Fruit fly (Drosophila melanogaster) whole organism, adult: Measurements from ENCODE around the gene Cip4.

Experiments used
- CG11617 ChIP-seq: fragments of 200-800 bp; sonication (Bioruptor generic); optimal IDR thresholded peaks from 2 replicates; lab custom pipeline; 2017; ENCODE audit warnings: mild to moderate bottlenecking, missing biosample characterization, missing genetic modification reagents, missing genetic modification characterization
- CG12768 ChIP-seq: fragments of 200-800 bp; sonication (Bioruptor generic); optimal IDR thresholded peaks from 2 replicates; lab custom pipeline; 2017; ENCODE audit warnings: missing biosample characterization, missing genetic modification characterization, mild to moderate bottlenecking, moderate library complexity, missing genetic modification reagents
- CG14711 ChIP-seq: fragments of 200-800 bp; sonication (Bioruptor generic); optimal IDR thresholded peaks from 2 replicates; lab custom pipeline; 2018; ENCODE audit warnings: missing biosample characterization, mild to moderate bottlenecking, missing genetic modification characterization, moderate library complexity
- CG1620 ChIP-seq: fragments of 200-800 bp; sonication (Bioruptor generic); optimal IDR thresholded peaks from 2 replicates; lab custom pipeline; 2016; ENCODE audit warnings: missing biosample characterization, missing genetic modification characterization
- CG33017 ChIP-seq: fragments of 200-800 bp; sonication (Bioruptor generic); optimal IDR thresholded peaks from 2 replicates; lab custom pipeline; 2018; ENCODE audit warnings: missing biosample characterization, mild to moderate bottlenecking, missing genetic modification characterization, moderate library complexity
- CG5204 ChIP-seq: fragments of 200-800 bp; sonication (Bioruptor generic); optimal IDR thresholded peaks from 2 replicates; lab custom pipeline; 2016; ENCODE audit warnings: missing biosample characterization, missing genetic modification characterization
- CG7045 ChIP-seq: fragments of 200-800 bp; sonication (Bioruptor generic); optimal IDR thresholded peaks from 2 replicates; lab custom pipeline; 2017; ENCODE audit warnings: missing biosample characterization, mild to moderate bottlenecking, missing genetic modification characterization
- CG7101 ChIP-seq: fragments of 200-800 bp; sonication (Bioruptor generic); optimal IDR thresholded peaks from 2 replicates; lab custom pipeline; 2018; ENCODE audit warnings: missing biosample characterization, mild to moderate bottlenecking, missing genetic modification characterization, moderate library complexity
- Clk ChIP-seq: fragments of 200-800 bp; sonication (Bioruptor generic); optimal IDR thresholded peaks from 2 replicates; lab custom pipeline; 2017; ENCODE audit warnings: missing biosample characterization, missing genetic modification characterization
- Crg-1 ChIP-seq: fragments of 200-800 bp; sonication (Bioruptor generic); optimal IDR thresholded peaks from 2 replicates; lab custom pipeline; 2016; ENCODE audit warnings: missing biosample characterization, missing genetic modification characterization
- Hr96 ChIP-seq: fragments of 200-800 bp; sonication (Bioruptor generic); optimal IDR thresholded peaks from 2 replicates; lab custom pipeline; 2016; ENCODE audit warnings: missing biosample characterization, missing genetic modification characterization
- Mnt ChIP-seq: fragments of 200-800 bp; sonication (Bioruptor generic); optimal IDR thresholded peaks from 2 replicates; lab custom pipeline; 2016; ENCODE audit warnings: missing biosample characterization, mild to moderate bottlenecking, missing genetic modification characterization
- bab1 ChIP-seq: fragments of 200-800 bp; sonication (Bioruptor generic); optimal IDR thresholded peaks from 3 replicates; lab custom pipeline; 2019; ENCODE audit warnings: missing biosample characterization, mild to moderate bottlenecking, missing genetic modification characterization, moderate library complexity
- cic ChIP-seq: fragments of 200-800 bp; sonication (Bioruptor generic); optimal IDR thresholded peaks from 2 replicates; lab custom pipeline; 2017; ENCODE audit warnings: missing biosample characterization, mild to moderate bottlenecking, missing genetic modification characterization, moderate library complexity
- cnc ChIP-seq, 2 experiments: fragments of >200 bp; optimal IDR thresholded peaks; 2 replicates each; lab custom pipeline; 2017
- kay ChIP-seq: fragments of 200-800 bp; sonication (Bioruptor generic); peaks from one replicate; lab custom pipeline; 2016; ENCODE audit warnings: missing biosample characterization, missing genetic modification characterization, borderline replicate concordance
- ovo ChIP-seq: fragments of 200-800 bp; sonication (Bioruptor generic); optimal IDR thresholded peaks from 2 replicates; lab custom pipeline; 2016; ENCODE audit warnings: missing biosample characterization, missing genetic modification characterization
- pad ChIP-seq: fragments of 200-800 bp; sonication (Bioruptor generic); optimal IDR thresholded peaks from 3 replicates; lab custom pipeline; 2017; ENCODE audit warnings: missing biosample characterization, missing genetic modification characterization, mild to moderate bottlenecking, moderate library complexity, missing genetic modification reagents
- tj ChIP-seq: fragments of 200-800 bp; sonication (Bioruptor generic); optimal IDR thresholded peaks from 3 replicates; lab custom pipeline; 2017; ENCODE audit warnings: missing biosample characterization, mild to moderate bottlenecking, missing genetic modification characterization, moderate library complexity
- toe ChIP-seq: fragments of 200-800 bp; sonication (Bioruptor generic); optimal IDR thresholded peaks from 2 replicates; lab custom pipeline; 2016; ENCODE audit warnings: missing biosample characterization, missing genetic modification characterization

Cip4 gene

dm6 chr3L:4401241-4401640 lies 37.3 kb upstream of the Cip4 start:
- TF ChIP-seq CG14711 (tag; lab: Kevin White, UChicago) (no peak), pad (no peak), bab1 (GFP tag; lab: Kevin White, UChicago) (no peak), cnc (optimal IDR thresholded peaks at IDR 0.05; lab: Kevin White, UChicago) (no peak), CG33017 (tag; lab: Kevin White, UChicago) (no peak), CG7045 (GFP tag; lab: Kevin White, UChicago) (no peak), CG12768 (GFP tag; lab: Kevin White, UChicago) (no peak), ovo (GFP tag; lab: Kevin White, UChicago) (no peak), CG5204 (GFP tag; lab: Kevin White, UChicago) (no peak), CG7101 (no peak), Hr96 (no peak), CG11617 (GFP tag; lab: Kevin White, UChicago) (no peak), cic (no peak), kay (GFP tag; lab: Kevin White, UChicago) (no peak), Clk (GFP tag; lab: Kevin White, UChicago) (no peak), Crg-1 (GFP tag; lab: Kevin White, UChicago) (no peak), Mnt (no peak)

dm6 chr3L:4399905-4400304 lies 36.0 kb upstream of the Cip4 start:
- no peak for TF ChIP-seq Crg-1 (GFP tag; lab: Kevin White, UChicago)
- TF ChIP-seq ovo (GFP tag; lab: Kevin White, UChicago): no peak
- TF ChIP-seq tj (GFP tag; lab: Kevin White, UChicago): no peak

- TF ChIP-seq CG11617 (GFP tag; lab: Kevin White, UChicago) (no peak), cic (no peak), ovo (GFP tag; lab: Kevin White, UChicago) (no peak), bab1 (GFP tag; lab: Kevin White, UChicago) (no peak), pad (no peak), cnc (optimal IDR thresholded peaks at IDR 0.05; lab: Kevin White, UChicago) (no peak), kay (GFP tag; lab: Kevin White, UChicago) (no peak), Crg-1 (GFP tag; lab: Kevin White, UChicago) (no peak), CG33017 (tag; lab: Kevin White, UChicago) (no peak), Clk (GFP tag; lab: Kevin White, UChicago) (no peak), CG5204 (GFP tag; lab: Kevin White, UChicago) (no peak)
Observed at dm6 chr3L:4397874-4398273, 34.0 kb upstream of the Cip4 start.

dm6 chr3L:4397137-4397536 lies 33.2 kb upstream of the Cip4 start:
- TF ChIP-seq cnc (optimal IDR thresholded peaks at IDR 0.05; lab: Kevin White, UChicago): no peak
- no peak for TF ChIP-seq CG1620 (GFP tag; lab: Kevin White, UChicago)
- no peak for TF ChIP-seq Clk (GFP tag; lab: Kevin White, UChicago)
- no peak for TF ChIP-seq pad
- TF ChIP-seq tj (GFP tag; lab: Kevin White, UChicago): no peak
- no peak for TF ChIP-seq Crg-1 (GFP tag; lab: Kevin White, UChicago)
- no peak for TF ChIP-seq cic
- no peak for TF ChIP-seq CG7101
- no peak for TF ChIP-seq CG7045 (GFP tag; lab: Kevin White, UChicago)
- no peak for TF ChIP-seq CG11617 (GFP tag; lab: Kevin White, UChicago)
- TF ChIP-seq CG12768 (GFP tag; lab: Kevin White, UChicago): no peak
- no peak for TF ChIP-seq kay (GFP tag; lab: Kevin White, UChicago)
- no peak for TF ChIP-seq ovo (GFP tag; lab: Kevin White, UChicago)

DNA sequence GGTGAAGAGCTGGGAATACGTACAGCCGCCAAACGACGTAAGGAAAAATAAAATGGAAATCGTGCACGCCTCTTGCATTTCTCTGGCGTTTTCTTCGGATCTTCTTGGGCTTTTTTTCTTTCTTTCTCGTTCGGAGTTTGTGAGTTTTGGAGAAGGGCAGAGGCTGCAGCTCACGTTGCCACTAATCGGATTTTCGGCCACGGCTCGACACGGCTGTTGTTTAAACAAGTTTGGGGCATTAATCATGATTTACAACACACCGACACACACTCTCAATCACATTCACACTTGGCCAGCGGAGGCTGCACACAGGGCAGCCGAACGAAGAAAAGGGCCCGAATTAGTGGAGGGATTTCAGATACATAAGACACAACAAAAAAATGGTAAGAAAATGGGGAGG lies 32.5 kb upstream of the Cip4 start:
- no peak for TF ChIP-seq CG14711 (tag; lab: Kevin White, UChicago)
- no peak for TF ChIP-seq CG7045 (GFP tag; lab: Kevin White, UChicago)
- no peak for TF ChIP-seq Crg-1 (GFP tag; lab: Kevin White, UChicago)
- TF ChIP-seq CG1620 (GFP tag; lab: Kevin White, UChicago): no peak
- TF ChIP-seq Clk (GFP tag; lab: Kevin White, UChicago): no peak
- no peak for TF ChIP-seq pad
- no peak for TF ChIP-seq CG33017 (tag; lab: Kevin White, UChicago)
- TF ChIP-seq toe (GFP tag; lab: Kevin White, UChicago): no peak
- TF ChIP-seq cnc (optimal IDR thresholded peaks at IDR 0.05; lab: Kevin White, UChicago): no peak
- TF ChIP-seq kay (GFP tag; lab: Kevin White, UChicago): no peak
- no peak for TF ChIP-seq ovo (GFP tag; lab: Kevin White, UChicago)
- no peak for TF ChIP-seq bab1 (GFP tag; lab: Kevin White, UChicago)
- TF ChIP-seq CG5204 (GFP tag; lab: Kevin White, UChicago): no peak
- no peak for TF ChIP-seq CG11617 (GFP tag; lab: Kevin White, UChicago)
- no peak for TF ChIP-seq Mnt
- TF ChIP-seq Hr96: no peak

DNA sequence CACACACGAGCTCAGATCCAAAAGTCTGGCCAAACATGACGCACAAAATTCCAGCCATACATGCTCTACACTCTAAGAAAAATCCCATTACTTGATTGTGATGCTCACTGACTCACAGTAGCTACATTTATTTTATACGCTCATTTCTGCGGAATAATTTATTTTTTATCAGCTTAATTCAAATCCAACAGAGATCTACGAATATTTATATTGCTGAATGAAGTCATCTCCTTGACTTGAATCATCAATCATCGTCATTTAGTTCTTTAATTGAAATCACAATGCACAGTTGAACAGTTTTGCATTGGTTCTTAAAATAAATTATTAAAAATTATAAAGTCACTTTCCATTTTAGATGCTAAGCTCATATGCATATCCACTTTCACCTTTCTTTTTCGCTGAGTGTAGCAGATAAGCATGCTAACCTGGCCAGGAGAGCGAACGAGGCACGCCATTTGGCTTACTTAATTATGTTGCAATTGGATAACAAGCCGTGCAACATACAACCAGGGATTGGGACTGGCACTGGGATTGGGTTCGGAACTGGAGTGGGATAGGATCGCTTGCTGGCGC lies 31.7 kb upstream of the Cip4 start:
- no peak for TF ChIP-seq cnc (optimal IDR thresholded peaks at IDR 0.05; lab: Kevin White, UChicago)
- no peak for TF ChIP-seq pad
- TF ChIP-seq Crg-1 (GFP tag; lab: Kevin White, UChicago): no peak
- TF ChIP-seq Clk (GFP tag; lab: Kevin White, UChicago): no peak
- TF ChIP-seq CG5204 (GFP tag; lab: Kevin White, UChicago): no peak
- TF ChIP-seq cic: no peak
- TF ChIP-seq bab1 (GFP tag; lab: Kevin White, UChicago): no peak
- no peak for TF ChIP-seq CG7045 (GFP tag; lab: Kevin White, UChicago)
- TF ChIP-seq Hr96: no peak
- TF ChIP-seq CG1620 (GFP tag; lab: Kevin White, UChicago): no peak
- TF ChIP-seq tj (GFP tag; lab: Kevin White, UChicago): no peak
- no peak for TF ChIP-seq CG11617 (GFP tag; lab: Kevin White, UChicago)
- no peak for TF ChIP-seq CG7101
- no peak for TF ChIP-seq CG12768 (GFP tag; lab: Kevin White, UChicago)
- TF ChIP-seq ovo (GFP tag; lab: Kevin White, UChicago): no peak
- no peak for TF ChIP-seq CG14711 (tag; lab: Kevin White, UChicago)
- TF ChIP-seq Mnt: no peak
